Fruit fly (Drosophila melanogaster) whole organism, embryonic: ENCODE results near the gene CG8319.

ENCODE experiments used
- CG11696 ChIP-seq: fragments of 200-800 bp; sonication (Bioruptor generic); IDR thresholded peaks from 2 replicates; pipeline ENCODE4 v1.3.6; 2022; ENCODE audit warnings: missing biosample characterization, missing genetic modification characterization
- CG17361 ChIP-seq: fragments of 200-800 bp; sonication (Bioruptor generic); IDR thresholded peaks from 3 replicates; pipeline ENCODE4 v1.3.6; 2022; ENCODE audit warnings: missing biosample characterization, missing genetic modification characterization
- CG7745 ChIP-seq: fragments of 200-800 bp; sonication (Bioruptor generic); optimal IDR thresholded peaks from 2 replicates; lab custom pipeline; 2018; ENCODE audit warnings: missing biosample characterization, mild to moderate bottlenecking, missing genetic modification characterization, moderate library complexity
- CG9817 ChIP-seq: fragments of 200-800 bp; sonication (Bioruptor generic); optimal IDR thresholded peaks from 2 replicates; lab custom pipeline; 2018; ENCODE audit warnings: missing biosample characterization, mild to moderate bottlenecking, missing genetic modification characterization, moderate library complexity
- Dfd ChIP-seq, 2 experiments: fragments of >200 bp; optimal IDR thresholded peaks; 2 replicates each; lab custom pipeline; 2017; ENCODE audit warnings: missing biosample characterization in 2 of 2, missing genetic modification characterization in 2 of 2
- HmgZ ChIP-seq: fragments of 200-800 bp; sonication (Bioruptor generic); optimal IDR thresholded peaks from 2 replicates; lab custom pipeline; 2018; ENCODE audit warnings: missing biosample characterization, mild to moderate bottlenecking, missing genetic modification characterization
- MTF-1 ChIP-seq: fragments of 200-800 bp; sonication (Bioruptor generic); optimal IDR thresholded peaks from 2 replicates; lab custom pipeline; 2018; ENCODE audit warnings: missing biosample characterization, mild to moderate bottlenecking, missing genetic modification characterization, borderline replicate concordance
- ci ChIP-seq: fragments of 200-800 bp; sonication (Bioruptor generic); IDR thresholded peaks from 3 replicates; pipeline ENCODE4 v1.3.6; 2022; ENCODE audit warnings: missing biosample characterization, missing genetic modification characterization
- crol ChIP-seq: fragments of 200-800 bp; sonication (Bioruptor generic); IDR thresholded peaks from 2 replicates; pipeline ENCODE4 v1.3.6; 2022; ENCODE audit warnings: missing biosample characterization, missing genetic modification characterization
- eyg ChIP-seq: fragments of 200-800 bp; sonication (Bioruptor generic); optimal IDR thresholded peaks from 3 replicates; lab custom pipeline; 2016; ENCODE audit warnings: missing biosample characterization, missing genetic modification characterization
- mld ChIP-seq: fragments of 200-800 bp; sonication (Bioruptor generic); IDR thresholded peaks from 3 replicates; pipeline ENCODE4 v1.3.6; 2022; ENCODE audit warnings: missing biosample characterization, missing genetic modification characterization; ENCODE audit not compliant: partially characterized antibody
- nom ChIP-seq: fragments of 200-800 bp; sonication (Bioruptor generic); optimal IDR thresholded peaks from 2 replicates; lab custom pipeline; 2017; ENCODE audit warnings: missing biosample characterization, missing genetic modification characterization, mild to moderate bottlenecking, moderate library complexity, missing genetic modification reagents
- sug ChIP-seq: fragments of 200-800 bp; optimal IDR thresholded peaks from 2 replicates; lab custom pipeline; 2019; ENCODE audit warnings: missing biosample characterization, mild to moderate bottlenecking, missing genetic modification characterization, moderate library complexity
- yki ChIP-seq: fragments of >200 bp; optimal IDR thresholded peaks from 3 replicates; lab custom pipeline; 2018

DNA sequence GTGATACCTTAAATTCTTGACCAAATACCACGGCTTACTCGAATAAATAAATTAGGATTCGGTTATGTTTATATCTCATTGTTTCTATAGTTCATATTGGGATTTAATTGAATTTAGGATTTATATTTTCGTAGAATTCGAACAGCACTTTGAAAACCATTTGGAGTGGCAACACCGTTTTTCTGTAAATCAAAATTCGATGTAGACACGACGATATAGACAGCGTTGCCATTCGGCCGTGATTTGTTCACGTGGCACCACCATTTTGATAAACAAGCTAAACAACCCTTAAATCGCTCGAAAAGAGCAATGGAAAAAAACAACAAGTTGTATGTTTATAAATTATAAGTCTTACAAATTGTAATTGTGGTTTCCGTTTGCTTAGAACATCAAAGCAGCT lies 1.5 kb downstream of the CG8319 start:
- TF ChIP-seq CG9817 (tag; lab: Kevin White, UChicago) = no peak
- no peak for TF ChIP-seq CG7745
- no peak for TF ChIP-seq mld (GFP tag; lab: Robert Waterston, UW)
- no peak for TF ChIP-seq CG17361 (GFP tag; lab: Robert Waterston, UW)
- TF ChIP-seq eyg = no peak
- TF ChIP-seq sug (tag; lab: Kevin White, UChicago) = no peak
- no peak for TF ChIP-seq HmgZ (tag; lab: Kevin White, UChicago)
- TF ChIP-seq CG11696 (GFP tag; lab: Robert Waterston, UW) = no peak
- no peak for TF ChIP-seq yki (lab: Kevin White, UChicago)
- TF ChIP-seq nom (GFP tag; lab: Kevin White, UChicago) = no peak
- TF ChIP-seq crol (GFP tag; lab: Robert Waterston, UW) = no peak
- TF ChIP-seq MTF-1 (GFP tag; lab: Kevin White, UChicago) = no peak
- TF ChIP-seq Dfd (GFP tag; optimal IDR thresholded peaks at IDR 0.05; lab: Kevin White, UChicago) = no peak
- no peak for TF ChIP-seq ci
